Worm (Caenorhabditis elegans) whole organism, mixed stage, embryonic: ENCODE measurements around the gene sre-19.

Experiments
- M03D4.4 ChIP-seq: sonication (generic microtip); optimal IDR thresholded peaks from 2 replicates; lab custom pipeline; 2017; ENCODE audit warnings: mild to moderate bottlenecking, missing genetic modification characterization, missing compliant biosample characterization
- bed-3 ChIP-seq: fragments of 200-800 bp; sonication (Bioruptor generic); optimal IDR thresholded peaks from 3 replicates; lab custom pipeline; 2018; ENCODE audit warnings: mild to moderate bottlenecking, missing genetic modification characterization, moderate library complexity, missing compliant biosample characterization
- blmp-1 ChIP-seq: fragments of 150-350 bp; optimal IDR thresholded peaks from 2 replicates; lab custom pipeline; 2014; ENCODE audit warnings: missing biosample characterization, missing genetic modification characterization
- ceh-39 ChIP-seq: fragments of 150-350 bp; optimal IDR thresholded peaks from 2 replicates; lab custom pipeline; 2014; ENCODE audit warnings: missing biosample characterization, missing genetic modification characterization
- ceh-43 ChIP-seq: fragments of 200-800 bp; sonication (Bioruptor generic); optimal IDR thresholded peaks from 2 replicates; lab custom pipeline; 2018; ENCODE audit warnings: mild to moderate bottlenecking, missing genetic modification characterization, moderate library complexity, missing compliant biosample characterization
- ceh-83 ChIP-seq: fragments of 200-800 bp; sonication (Bioruptor generic); optimal IDR thresholded peaks from 2 replicates; lab custom pipeline; 2018; ENCODE audit warnings: mild to moderate bottlenecking, missing genetic modification characterization, missing compliant biosample characterization
- ces-1 ChIP-seq: fragments of 150-350 bp; optimal IDR thresholded peaks from 2 replicates; lab custom pipeline; 2014; ENCODE audit warnings: missing biosample characterization, missing genetic modification reagents, missing genetic modification characterization
- cnd-1 ChIP-seq: fragments of 200-800 bp; sonication (Bioruptor generic); optimal IDR thresholded peaks from 2 replicates; lab custom pipeline; 2018; ENCODE audit warnings: mild to moderate bottlenecking, missing genetic modification characterization, missing compliant biosample characterization
- drap-1 ChIP-seq: fragments of 200-800 bp; sonication (Bioruptor generic); optimal IDR thresholded peaks from 3 replicates; lab custom pipeline; 2018; ENCODE audit warnings: mild to moderate bottlenecking, missing genetic modification characterization, missing compliant biosample characterization
- elt-1 ChIP-seq: sonication (generic microtip); optimal IDR thresholded peaks from 2 replicates; lab custom pipeline; 2017; ENCODE audit warnings: missing genetic modification characterization, mild to moderate bottlenecking, missing compliant biosample characterization, antibody characterized with exemption, moderate library complexity, borderline replicate concordance; ENCODE audit not compliant: insufficient read depth
- flh-1 ChIP-seq: fragments of 200-800 bp; sonication (Bioruptor generic); optimal IDR thresholded peaks from 2 replicates; lab custom pipeline; 2018; ENCODE audit warnings: mild to moderate bottlenecking, missing genetic modification characterization, moderate library complexity, missing compliant biosample characterization
- ham-2 ChIP-seq: fragments of 200-800 bp; sonication (Bioruptor generic); optimal IDR thresholded peaks from 2 replicates; lab custom pipeline; 2018; ENCODE audit warnings: mild to moderate bottlenecking, missing genetic modification characterization, missing compliant biosample characterization
- hlh-1 ChIP-seq: fragments of 150-350 bp; optimal IDR thresholded peaks from 2 replicates; lab custom pipeline; 2014; ENCODE audit warnings: missing biosample characterization, missing genetic modification reagents, missing genetic modification characterization
- lin-13 ChIP-seq: fragments of 150-350 bp; optimal IDR thresholded peaks from 2 replicates; lab custom pipeline; 2014; ENCODE audit warnings: missing biosample characterization, missing genetic modification characterization
- lin-32 ChIP-seq: fragments of 200-800 bp; sonication (Bioruptor generic); optimal IDR thresholded peaks from 2 replicates; lab custom pipeline; 2018; ENCODE audit warnings: mild to moderate bottlenecking, missing genetic modification characterization, missing compliant biosample characterization
- lsy-2 ChIP-seq: fragments of 150-350 bp; optimal IDR thresholded peaks from 2 replicates; lab custom pipeline; 2014; ENCODE audit warnings: missing biosample characterization, missing genetic modification characterization
- mep-1 ChIP-seq: fragments of 150-350 bp; optimal IDR thresholded peaks from 2 replicates; lab custom pipeline; 2017; ENCODE audit warnings: missing biosample characterization, missing genetic modification reagents, missing genetic modification characterization, inconsistent platforms
- nhr-2 ChIP-seq: fragments of 150-350 bp; optimal IDR thresholded peaks from 2 replicates; lab custom pipeline; 2014; ENCODE audit warnings: missing biosample characterization, missing genetic modification characterization
- nhr-237 ChIP-seq: fragments of 150-350 bp; optimal IDR thresholded peaks from 2 replicates; lab custom pipeline; 2014; ENCODE audit warnings: missing biosample characterization, missing genetic modification characterization
- nhr-28 ChIP-seq: fragments of 150-350 bp; optimal IDR thresholded peaks from 2 replicates; lab custom pipeline; 2014; ENCODE audit warnings: missing biosample characterization, missing genetic modification characterization
- nhr-76 ChIP-seq: sonication (generic microtip); optimal IDR thresholded peaks from 2 replicates; lab custom pipeline; 2017; ENCODE audit warnings: missing biosample characterization, missing genetic modification characterization
- sem-2 ChIP-seq: fragments of 200-800 bp; sonication (Bioruptor generic); optimal IDR thresholded peaks from 2 replicates; lab custom pipeline; 2018; ENCODE audit warnings: mild to moderate bottlenecking, missing genetic modification characterization, missing compliant biosample characterization
- snpc-4 ChIP-seq: fragments of 150-350 bp; optimal IDR thresholded peaks from 2 replicates; lab custom pipeline; 2014; ENCODE audit warnings: missing biosample characterization, missing genetic modification characterization
- tbx-8 ChIP-seq: fragments of 200-800 bp; sonication (Bioruptor generic); optimal IDR thresholded peaks from 2 replicates; lab custom pipeline; 2018; ENCODE audit warnings: mild to moderate bottlenecking, missing genetic modification characterization, moderate library complexity, missing compliant biosample characterization
- unc-120 ChIP-seq: sonication (generic microtip); optimal IDR thresholded peaks from 2 replicates; lab custom pipeline; 2017; ENCODE audit warnings: missing genetic modification characterization, missing compliant biosample characterization; ENCODE audit not compliant: poor library complexity, severe bottlenecking
- unc-39 ChIP-seq: fragments of 150-350 bp; optimal IDR thresholded peaks from 2 replicates; lab custom pipeline; 2014; ENCODE audit warnings: missing biosample characterization, missing genetic modification characterization
- unc-62 ChIP-seq: fragments of 150-350 bp; optimal IDR thresholded peaks from 2 replicates; lab custom pipeline; 2014; ENCODE audit warnings: missing biosample characterization, missing genetic modification reagents, missing genetic modification characterization
- zip-8 ChIP-seq: fragments of 150-350 bp; optimal IDR thresholded peaks from 2 replicates; lab custom pipeline; 2014; ENCODE audit warnings: missing biosample characterization, missing genetic modification characterization
- ztf-11 ChIP-seq: fragments of 150-350 bp; optimal IDR thresholded peaks from 2 replicates; lab custom pipeline; 2014; ENCODE audit warnings: missing biosample characterization, missing genetic modification characterization

The sre-19 gene

DNA sequence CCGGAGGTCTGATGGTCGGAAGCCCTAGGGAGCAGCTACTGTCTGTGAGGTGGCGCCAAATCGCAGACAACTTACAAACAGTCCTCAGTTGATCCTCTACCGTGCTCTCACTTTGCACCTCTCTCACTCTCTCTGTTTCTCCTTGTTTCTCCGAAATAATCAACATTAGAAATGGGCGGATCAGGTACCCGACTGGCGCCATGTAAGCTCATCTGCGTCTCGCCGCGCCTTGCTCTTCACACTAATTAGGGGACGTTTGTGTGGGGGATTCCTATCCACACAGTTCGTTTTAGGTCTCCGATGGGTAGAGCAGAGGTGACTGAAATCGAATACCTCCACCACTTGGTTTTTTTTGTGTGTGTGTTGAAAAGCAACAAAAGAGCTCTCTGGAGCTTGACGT, 36.8 kb downstream of the sre-19 start:
- TF ChIP-seq nhr-28: no peak
- no peak for TF ChIP-seq unc-62 (GFP tag; lab: Kevin White, UChicago)
- TF ChIP-seq tbx-8: no peak
- TF ChIP-seq ham-2: no peak
- no peak for TF ChIP-seq M03D4.4 (tag; lab: Kevin White, UChicago)
- no peak for TF ChIP-seq zip-8
- no peak for TF ChIP-seq nhr-76 (tag; lab: Kevin White, UChicago)
- TF ChIP-seq ceh-83 (GFP tag; lab: Kevin White, UChicago): no peak
- TF ChIP-seq sem-2 (GFP tag; lab: Kevin White, UChicago): no peak
- no peak for TF ChIP-seq nhr-237
- no peak for TF ChIP-seq lin-32
- no peak for TF ChIP-seq unc-39 (tag; lab: Kevin White, UChicago)
- no peak for TF ChIP-seq flh-1 (GFP tag; lab: Kevin White, UChicago)
- no peak for TF ChIP-seq ceh-39 (tag; lab: Kevin White, UChicago)
- TF ChIP-seq, all 35 proteins: peak for 0

DNA sequence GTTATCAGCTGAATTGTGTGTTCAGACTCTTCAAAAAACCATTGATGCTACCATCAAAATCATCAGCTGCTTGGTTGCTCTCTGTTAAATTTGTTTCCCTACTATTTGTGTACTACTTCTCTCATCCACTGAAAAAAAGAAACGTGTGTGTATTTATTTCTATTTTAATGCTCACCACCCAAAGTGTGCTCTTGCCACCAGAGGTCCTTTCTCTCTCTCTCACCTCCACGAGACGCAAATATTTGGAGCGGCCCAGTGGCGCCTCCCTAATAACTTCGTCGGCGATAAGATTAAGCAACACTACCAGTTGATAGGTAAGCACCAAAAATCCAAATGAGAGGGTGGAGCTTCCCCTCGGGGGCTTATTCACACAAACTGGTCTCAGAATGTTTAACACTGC, 37.9 kb downstream of the sre-19 start:
- TF ChIP-seq blmp-1 (tag; lab: Kevin White, UChicago) (no peak), cnd-1 (tag; lab: Kevin White, UChicago) (no peak), zip-8 (no peak), nhr-28 (no peak), ham-2 (no peak), tbx-8 (no peak), bed-3 (GFP tag; lab: Kevin White, UChicago) (no peak), hlh-1 (tag; lab: Kevin White, UChicago) (no peak), snpc-4 (no peak), drap-1 (GFP tag; lab: Kevin White, UChicago) (no peak), ces-1 (GFP tag; lab: Kevin White, UChicago) (no peak), nhr-2 (tag; lab: Kevin White, UChicago) (no peak), unc-62 (GFP tag; lab: Kevin White, UChicago) (no peak), M03D4.4 (tag; lab: Kevin White, UChicago) (no peak), lsy-2 (no peak), unc-120 (tag; lab: Kevin White, UChicago) (no peak), ceh-39 (tag; lab: Kevin White, UChicago) (no peak)
- TF ChIP-seq, all 35 proteins: peak for 0

DNA sequence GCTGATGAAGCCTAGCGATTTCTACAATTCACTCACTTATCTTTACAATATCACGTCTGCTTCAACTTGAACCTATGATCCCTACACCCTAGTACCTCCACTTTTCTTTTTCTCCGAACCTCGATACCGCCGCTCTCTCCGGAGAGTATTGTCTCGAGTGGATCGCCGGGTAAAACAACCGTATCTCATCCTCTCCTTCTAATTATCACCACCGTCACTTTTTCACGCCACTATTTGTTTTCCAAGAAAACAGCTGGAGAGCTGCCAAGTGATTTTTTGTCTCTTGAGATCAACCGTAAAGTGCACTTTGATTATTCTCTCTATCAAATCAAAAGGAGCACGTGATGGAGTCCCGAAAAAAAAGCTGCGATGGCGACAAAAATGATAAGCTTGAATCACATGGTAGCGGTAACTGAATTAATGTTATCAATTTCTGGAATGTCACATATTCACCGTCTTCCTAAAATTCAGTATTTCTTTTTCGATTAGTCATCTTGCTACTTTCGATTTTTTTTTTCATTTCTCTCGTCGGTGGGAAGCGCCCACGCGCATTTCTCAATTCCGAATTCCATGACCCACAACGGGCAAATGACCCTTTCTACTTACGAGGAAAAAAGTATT, 39.1 kb downstream of the sre-19 start:
- no peak for TF ChIP-seq nhr-2 (tag; lab: Kevin White, UChicago)
- TF ChIP-seq ceh-39 (tag; lab: Kevin White, UChicago): no peak
- no peak for TF ChIP-seq mep-1 (tag; lab: Kevin White, UChicago)
- no peak for TF ChIP-seq ceh-83 (GFP tag; lab: Kevin White, UChicago)
- TF ChIP-seq, all 35 proteins: peak for 0

- TF ChIP-seq ztf-11: no peak
- TF ChIP-seq nhr-28: no peak
Measured at ce11 chrIV:12198816-12199215, 39.9 kb downstream of the sre-19 start.

ce11 chrIV:12197679-12198078, 41.1 kb downstream of the sre-19 start:
- TF ChIP-seq nhr-28 (no peak), nhr-237 (no peak), lin-13 (no peak), M03D4.4 (tag; lab: Kevin White, UChicago) (no peak), ceh-43 (GFP tag; lab: Kevin White, UChicago) (no peak), lsy-2 (no peak), nhr-76 (tag; lab: Kevin White, UChicago) (no peak), unc-39 (tag; lab: Kevin White, UChicago) (no peak), elt-1 (tag; lab: Kevin White, UChicago) (no peak), sem-2 (GFP tag; lab: Kevin White, UChicago) (no peak), bed-3 (GFP tag; lab: Kevin White, UChicago) (no peak), flh-1 (GFP tag; lab: Kevin White, UChicago) (no peak), ceh-83 (GFP tag; lab: Kevin White, UChicago) (no peak), ham-2 (no peak), nhr-2 (tag; lab: Kevin White, UChicago) (no peak), tbx-8 (no peak), ceh-39 (tag; lab: Kevin White, UChicago) (no peak)
